Fruit fly (Drosophila melanogaster) whole organism, embryonic: ENCODE measurements around the gene djl.

Experiments used
- Asciz ChIP-seq: fragments of 200-800 bp; sonication (Bioruptor generic); optimal IDR thresholded peaks from 2 replicates; lab custom pipeline; 2017; ENCODE audit warnings: missing biosample characterization, mild to moderate bottlenecking, missing genetic modification characterization, missing genetic modification reagents
- Atf-2 ChIP-seq: fragments of 200-800 bp; sonication (Bioruptor generic); optimal IDR thresholded peaks from 2 replicates; lab custom pipeline; 2016; ENCODE audit warnings: missing biosample characterization, missing genetic modification characterization
- CG12299 ChIP-seq: fragments of 200-800 bp; sonication (Bioruptor generic); optimal IDR thresholded peaks from 2 replicates; lab custom pipeline; 2018; ENCODE audit warnings: missing biosample characterization, mild to moderate bottlenecking, missing genetic modification characterization
- CG1529 ChIP-seq: fragments of 200-800 bp; sonication (Bioruptor generic); optimal IDR thresholded peaks from 3 replicates; lab custom pipeline; 2018; ENCODE audit warnings: missing biosample characterization, missing genetic modification characterization
- CG15514 ChIP-seq: fragments of 200-800 bp; sonication (Bioruptor generic); optimal IDR thresholded peaks from 3 replicates; lab custom pipeline; 2017; ENCODE audit warnings: missing biosample characterization, missing genetic modification characterization, mild to moderate bottlenecking, moderate library complexity, missing genetic modification reagents
- CG16813 ChIP-seq: fragments of 200-800 bp; sonication (Bioruptor generic); IDR thresholded peaks from 3 replicates; pipeline ENCODE4 v1.3.6; 2022; ENCODE audit warnings: missing biosample characterization, missing genetic modification characterization; ENCODE audit not compliant: partially characterized antibody
- CG17385 ChIP-seq: fragments of 200-800 bp; sonication (Bioruptor generic); optimal IDR thresholded peaks from 3 replicates; lab custom pipeline; 2018; ENCODE audit warnings: missing biosample characterization, mild to moderate bottlenecking, missing genetic modification characterization
- CG17568 ChIP-seq: fragments of 200-800 bp; sonication (Bioruptor generic); optimal IDR thresholded peaks from 2 replicates; lab custom pipeline; 2018; ENCODE audit warnings: missing biosample characterization, mild to moderate bottlenecking, missing genetic modification characterization, moderate library complexity
- CG18262 ChIP-seq: fragments of 200-800 bp; optimal IDR thresholded peaks from 3 replicates; lab custom pipeline; 2019; ENCODE audit warnings: missing biosample characterization, mild to moderate bottlenecking, missing genetic modification characterization, moderate library complexity
- CG18599 ChIP-seq: fragments of 200-800 bp; sonication (Bioruptor generic); optimal IDR thresholded peaks from 3 replicates; lab custom pipeline; 2017; ENCODE audit warnings: missing biosample characterization, missing genetic modification characterization, mild to moderate bottlenecking, moderate library complexity, missing genetic modification reagents
- CG32772 ChIP-seq: fragments of 200-800 bp; sonication (Bioruptor generic); IDR thresholded peaks from 2 replicates; pipeline ENCODE4 v1.3.6; 2022; ENCODE audit warnings: missing biosample characterization, missing genetic modification characterization
- CG33557 ChIP-seq: fragments of 200-800 bp; sonication (Bioruptor generic); optimal IDR thresholded peaks from 2 replicates; lab custom pipeline; 2019; ENCODE audit warnings: missing biosample characterization, mild to moderate bottlenecking, missing genetic modification characterization, moderate library complexity
- CG4328 ChIP-seq: fragments of 200-800 bp; sonication (Bioruptor generic); optimal IDR thresholded peaks from 3 replicates; lab custom pipeline; 2017; ENCODE audit warnings: missing biosample characterization, missing genetic modification reagents, missing genetic modification characterization
- CG4360 ChIP-seq: fragments of 200-800 bp; sonication (Bioruptor generic); IDR thresholded peaks from 2 replicates; pipeline ENCODE4 v1.3.6; 2022; ENCODE audit warnings: missing biosample characterization, missing genetic modification characterization
- CG4707 ChIP-seq: fragments of 200-800 bp; sonication (Bioruptor generic); optimal IDR thresholded peaks from 2 replicates; lab custom pipeline; 2018; ENCODE audit warnings: missing biosample characterization, mild to moderate bottlenecking, missing genetic modification characterization, moderate library complexity
- CG6813 ChIP-seq: fragments of 200-800 bp; sonication (Bioruptor generic); optimal IDR thresholded peaks from 2 replicates; lab custom pipeline; 2017; ENCODE audit warnings: missing biosample characterization, missing genetic modification characterization, mild to moderate bottlenecking, moderate library complexity, missing genetic modification reagents
- CG7372 ChIP-seq: fragments of 200-800 bp; sonication (Bioruptor generic); IDR thresholded peaks from 2 replicates; pipeline ENCODE4 v1.3.6; 2022; ENCODE audit warnings: missing biosample characterization, missing genetic modification characterization
- CG8944 ChIP-seq: fragments of 200-800 bp; sonication (Bioruptor generic); optimal IDR thresholded peaks from 3 replicates; lab custom pipeline; 2016; ENCODE audit warnings: missing biosample characterization, missing genetic modification characterization
- CG9437 ChIP-seq: fragments of 200-800 bp; sonication (Bioruptor generic); optimal IDR thresholded peaks from 2 replicates; lab custom pipeline; 2018; ENCODE audit warnings: missing biosample characterization, mild to moderate bottlenecking, missing genetic modification characterization
- Dfd ChIP-seq, 2 experiments: fragments of >200 bp; optimal IDR thresholded peaks; 2 replicates each; lab custom pipeline; 2017; ENCODE audit warnings: missing biosample characterization in 2 of 2, missing genetic modification characterization in 2 of 2
- Ets65A ChIP-seq: fragments of 200-800 bp; sonication (Bioruptor generic); peaks from one replicate; lab custom pipeline; 2016; ENCODE audit warnings: missing biosample characterization, missing genetic modification characterization
- Fer2 ChIP-seq: fragments of 200-800 bp; sonication (Bioruptor generic); optimal IDR thresholded peaks from 2 replicates; lab custom pipeline; 2018; ENCODE audit warnings: missing biosample characterization, mild to moderate bottlenecking, missing genetic modification characterization, moderate library complexity
- Med ChIP-seq: fragments of 200-800 bp; sonication (Bioruptor generic); peaks from one replicate; lab custom pipeline; 2016; ENCODE audit warnings: missing biosample characterization, missing genetic modification characterization, mild to moderate bottlenecking, inconsistent platforms, moderate library complexity
- NK7.1 ChIP-seq: fragments of 200-800 bp; sonication (Bioruptor generic); optimal IDR thresholded peaks from 3 replicates; lab custom pipeline; 2016; ENCODE audit warnings: missing biosample characterization, missing genetic modification characterization
- PHDP ChIP-seq: fragments of 200-800 bp; sonication (Bioruptor generic); optimal IDR thresholded peaks from 3 replicates; lab custom pipeline; 2018; ENCODE audit warnings: missing biosample characterization, mild to moderate bottlenecking, missing genetic modification characterization, moderate library complexity
- Poxn ChIP-seq: fragments of 200-800 bp; sonication (Bioruptor generic); IDR thresholded peaks from 2 replicates; pipeline ENCODE4 v1.3.6; 2022; ENCODE audit warnings: missing biosample characterization, missing genetic modification characterization
- Ptx1 ChIP-seq: fragments of 200-800 bp; sonication (Bioruptor generic); IDR thresholded peaks from 2 replicates; pipeline ENCODE4 v1.3.6; 2022; ENCODE audit warnings: missing biosample characterization, missing genetic modification characterization
- Sox102F ChIP-seq: fragments of 200-800 bp; sonication (Bioruptor generic); optimal IDR thresholded peaks from 2 replicates; lab custom pipeline; 2018; ENCODE audit warnings: missing biosample characterization, mild to moderate bottlenecking, missing genetic modification characterization, moderate library complexity
- ara ChIP-seq: fragments of 200-800 bp; sonication (Bioruptor generic); IDR thresholded peaks from 2 replicates; pipeline ENCODE4 v1.3.6; 2022; ENCODE audit warnings: missing biosample characterization, missing genetic modification characterization
- cas ChIP-seq: fragments of 200-800 bp; sonication (Bioruptor generic); IDR thresholded peaks from 2 replicates; pipeline ENCODE4 v1.3.6; 2022; ENCODE audit warnings: missing biosample characterization, missing genetic modification characterization
- dati ChIP-seq: fragments of 200-800 bp; sonication (Bioruptor generic); IDR thresholded peaks from 2 replicates; pipeline ENCODE4 v1.3.6; 2022; ENCODE audit warnings: missing biosample characterization, missing genetic modification characterization
- dimm ChIP-seq: fragments of 200-800 bp; sonication (Bioruptor generic); IDR thresholded peaks from 2 replicates; pipeline ENCODE4 v1.3.6; 2022; ENCODE audit warnings: missing biosample characterization, missing genetic modification characterization
- fd102C ChIP-seq: fragments of 200-800 bp; sonication (Bioruptor generic); optimal IDR thresholded peaks from 2 replicates; lab custom pipeline; 2018; ENCODE audit warnings: missing biosample characterization, mild to moderate bottlenecking, missing genetic modification characterization, moderate library complexity
- fru ChIP-seq: fragments of >200 bp; optimal IDR thresholded peaks from 2 replicates; lab custom pipeline; 2017
- gem ChIP-seq: fragments of 200-800 bp; sonication (Bioruptor generic); optimal IDR thresholded peaks from 2 replicates; lab custom pipeline; 2019; ENCODE audit warnings: missing biosample characterization, mild to moderate bottlenecking, missing genetic modification characterization, moderate library complexity
- h ChIP-seq: fragments of >200 bp; optimal IDR thresholded peaks from 2 replicates; lab custom pipeline; 2017
- inv ChIP-seq: fragments of 200-800 bp; sonication (Bioruptor generic); IDR thresholded peaks from 2 replicates; pipeline ENCODE4 v1.3.6; 2022; ENCODE audit warnings: missing biosample characterization, missing genetic modification characterization; ENCODE audit not compliant: partially characterized antibody
- kah ChIP-seq: fragments of 200-800 bp; sonication (Bioruptor generic); optimal IDR thresholded peaks from 2 replicates; lab custom pipeline; 2018; ENCODE audit warnings: missing biosample characterization, mild to moderate bottlenecking, missing genetic modification characterization
- luna ChIP-seq: fragments of 200-800 bp; sonication (Bioruptor generic); optimal IDR thresholded peaks from 2 replicates; lab custom pipeline; 2016; ENCODE audit warnings: missing biosample characterization, missing genetic modification characterization
- pfk ChIP-seq: fragments of 200-800 bp; sonication (Bioruptor generic); optimal IDR thresholded peaks from 2 replicates; lab custom pipeline; 2018; ENCODE audit warnings: missing biosample characterization, mild to moderate bottlenecking, missing genetic modification characterization, moderate library complexity
- rib ChIP-seq: fragments of 200-800 bp; sonication (Bioruptor generic); IDR thresholded peaks from 2 replicates; pipeline ENCODE4 v1.3.6; 2022; ENCODE audit warnings: missing biosample characterization, missing genetic modification characterization
- row ChIP-seq: fragments of 200-800 bp; sonication (Bioruptor generic); IDR thresholded peaks from 3 replicates; pipeline ENCODE4 v1.3.6; 2022; ENCODE audit warnings: missing biosample characterization, missing genetic modification characterization
- salm ChIP-seq: fragments of 200-800 bp; sonication (Bioruptor generic); optimal IDR thresholded peaks from 2 replicates; lab custom pipeline; 2018; ENCODE audit warnings: missing biosample characterization, mild to moderate bottlenecking, missing genetic modification characterization
- seq ChIP-seq: fragments of 200-800 bp; sonication (Bioruptor generic); IDR thresholded peaks from 2 replicates; pipeline ENCODE4 v1.3.6; 2022; ENCODE audit warnings: missing biosample characterization, missing genetic modification characterization
- sima ChIP-seq: fragments of 200-800 bp; sonication (Bioruptor generic); optimal IDR thresholded peaks from 2 replicates; lab custom pipeline; 2016; ENCODE audit warnings: missing biosample characterization, missing genetic modification characterization
- tna ChIP-seq: fragments of 200-800 bp; sonication (Bioruptor generic); IDR thresholded peaks from 2 replicates; pipeline ENCODE4 v1.3.6; 2022; ENCODE audit warnings: missing biosample characterization, missing genetic modification characterization; ENCODE audit not compliant: partially characterized antibody
- wdn ChIP-seq: fragments of 200-800 bp; sonication (Bioruptor generic); IDR thresholded peaks from 2 replicates; pipeline ENCODE4 v1.3.6; 2022; ENCODE audit warnings: missing biosample characterization, missing genetic modification characterization
- wor ChIP-seq: fragments of 200-800 bp; sonication (Bioruptor generic); IDR thresholded peaks from 2 replicates; pipeline ENCODE4 v1.3.6; 2022; ENCODE audit warnings: missing biosample characterization, missing genetic modification characterization
- zen ChIP-seq: fragments of 200-800 bp; sonication (Bioruptor generic); optimal IDR thresholded peaks from 3 replicates; lab custom pipeline; 2018; ENCODE audit warnings: missing biosample characterization, mild to moderate bottlenecking, missing genetic modification characterization, moderate library complexity

Gene djl

DNA sequence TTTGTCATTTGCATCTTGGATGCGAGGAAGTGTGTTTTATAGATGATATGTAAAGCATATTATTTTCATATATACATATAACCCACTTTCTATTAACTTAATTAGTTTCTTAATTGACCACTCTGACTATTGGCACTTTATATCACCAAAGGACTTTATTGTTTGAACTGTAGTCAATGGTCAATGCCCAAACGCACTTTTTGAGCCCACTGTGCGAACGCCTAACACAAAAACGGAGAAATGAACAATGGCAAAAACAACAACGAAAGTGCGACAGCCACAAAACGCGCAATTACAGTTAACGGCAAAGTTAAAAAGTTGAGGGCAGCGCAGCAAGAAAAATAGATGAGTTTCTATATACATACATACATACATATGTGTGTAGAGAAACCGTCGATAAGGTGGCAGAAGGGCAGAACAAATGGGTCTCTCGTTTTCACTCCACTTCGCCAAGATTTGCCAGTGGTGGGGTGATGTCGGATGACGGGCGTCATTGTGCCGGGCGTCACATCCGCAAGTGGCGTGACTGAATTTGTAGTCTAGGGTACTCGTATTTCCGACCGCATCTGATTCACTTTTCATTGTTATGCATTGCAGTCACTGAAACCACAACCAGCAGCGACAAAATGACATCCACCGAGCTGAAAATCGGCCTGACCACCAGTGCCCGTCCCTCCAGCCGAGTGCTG lies 15.9 kb downstream of the djl start (continued):
- TF ChIP-seq Atf-2 (no peak), CG33557 (GFP tag; lab: Kevin White, UChicago) (no peak), CG17568 (GFP tag; lab: Kevin White, UChicago) (no peak), sima (GFP tag; lab: Kevin White, UChicago) (no peak), zen (tag; lab: Kevin White, UChicago) (no peak), CG12299 (tag; lab: Kevin White, UChicago) (no peak), CG4360 (0 out of 2 replicates have a peak, but pooled peaks have one; percentile 14), CG9437 (GFP tag; lab: Kevin White, UChicago) (no peak), row (GFP tag; lab: Robert Waterston, UW) (no peak), Sox102F (GFP tag; lab: Kevin White, UChicago) (no peak), fd102C (GFP tag; lab: Kevin White, UChicago) (no peak), Poxn (GFP tag; lab: Robert Waterston, UW) (no peak), PHDP (tag; lab: Kevin White, UChicago) (peak; percentile 21), Ptx1 (GFP tag; lab: Robert Waterston, UW) (no peak), wdn (no peak), fru (no peak), CG18599 (peak; percentile 9), CG7372 (GFP tag; lab: Robert Waterston, UW) (no peak), Fer2 (tag; lab: Kevin White, UChicago) (no peak), ara (no peak), CG6813 (GFP tag; lab: Kevin White, UChicago) (no peak), CG17385 (GFP tag; lab: Kevin White, UChicago) (no peak), CG15514 (GFP tag; lab: Kevin White, UChicago) (no peak), CG1529 (GFP tag; lab: Kevin White, UChicago) (no peak), Dfd (GFP tag; optimal IDR thresholded peaks at IDR 0.05; lab: Kevin White, UChicago) (no peak), gem (tag; lab: Kevin White, UChicago) (peak; percentile 23), dimm (no peak), wor (GFP tag; lab: Robert Waterston, UW) (no peak), NK7.1 (GFP tag; lab: Kevin White, UChicago) (no peak), dati (GFP tag; lab: Robert Waterston, UW) (no peak), kah (GFP tag; lab: Kevin White, UChicago) (no peak), pfk (GFP tag; lab: Kevin White, UChicago) (peak; percentile 24), CG4328 (GFP tag; lab: Kevin White, UChicago) (no peak), CG4707 (GFP tag; lab: Kevin White, UChicago) (peak; percentile 89), Med (peak; percentile 80), seq (GFP tag; lab: Robert Waterston, UW) (no peak), CG18262 (tag; lab: Kevin White, UChicago) (no peak), cas (GFP tag; lab: Robert Waterston, UW) (no peak)

DNA sequence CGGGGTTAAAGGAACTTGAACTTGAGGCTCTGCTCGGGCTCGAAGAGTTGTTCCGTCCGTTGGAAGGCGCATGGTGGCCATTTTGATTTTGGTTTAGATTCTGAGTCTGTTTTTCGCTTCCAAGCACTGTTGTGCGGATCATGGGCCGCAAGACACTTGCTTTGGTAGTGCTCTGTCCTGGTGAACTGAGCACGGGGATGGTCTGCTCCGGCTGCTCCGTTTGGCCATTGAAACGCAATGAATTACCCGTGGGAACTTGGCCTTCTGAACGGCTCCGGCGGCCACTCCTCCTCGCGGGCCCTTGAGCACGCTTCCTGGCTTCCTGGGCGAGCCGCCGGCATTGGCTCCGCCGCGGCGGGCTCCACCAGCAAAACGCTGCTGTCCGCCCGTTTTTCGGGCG lies 19.2 kb downstream of the djl start:
- TF ChIP-seq Med (peak; percentile 60), CG32772 (GFP tag; lab: Robert Waterston, UW) (0 out of 2 replicates have a peak, but pooled peaks have one; percentile 25), inv (peak; percentile 20; the same call in 1 of the 2 replicates), Asciz (GFP tag; lab: Kevin White, UChicago) (no peak), CG16813 (GFP tag; lab: Robert Waterston, UW) (no peak), luna (GFP tag; lab: Kevin White, UChicago) (no peak), Ets65A (GFP tag; lab: Kevin White, UChicago) (peak; percentile 81), rib (GFP tag; lab: Robert Waterston, UW) (0 out of 2 replicates have a peak, but pooled peaks have one; percentile 56), salm (tag; lab: Kevin White, UChicago) (no peak), CG8944 (GFP tag; lab: Kevin White, UChicago) (no peak), tna (GFP tag; lab: Robert Waterston, UW) (0 out of 2 replicates have a peak, but pooled peaks have one; percentile 34), h (lab: Kevin White, UChicago) (peak; percentile 26)
